Worm (Caenorhabditis elegans) whole organism, dauer: Measurements from ENCODE around the gene srg-60.

Experiments used
- unc-62 ChIP-seq: sonication (generic microtip); optimal IDR thresholded peaks from 2 replicates; lab custom pipeline; 2017; ENCODE audit warnings: missing biosample characterization, missing genetic modification reagents, missing genetic modification characterization

srg-60 gene

ce11 chrV:2722555-2722954 lies at the start of gene srg-60:
TSS of gene srg-60 (minus strand) at chrV:2722655.
- no peak for TF ChIP-seq unc-62 (GFP tag; lab: Kevin White, UChicago)

ce11 chrV:2771560-2771959 lies 49.1 kb upstream of the srg-60 start, which contains the start of gene srh-56:
TSS of gene srh-56 (plus strand) at chrV:2771860.
- no peak for TF ChIP-seq unc-62 (GFP tag; lab: Kevin White, UChicago)

ce11 chrV:2769754-2770153 lies 47.3 kb upstream of the srg-60 start, which contains the start of gene dhs-15:
TSS of gene dhs-15 (minus strand) at chrV:2769854.
- TF ChIP-seq unc-62 (GFP tag; lab: Kevin White, UChicago), result no peak

ce11 chrV:2767465-2767864 lies 45.0 kb upstream of the srg-60 start, which contains the start of gene R05D8.9:
TSS of gene R05D8.9 (minus strand) at chrV:2767565.
- no peak for TF ChIP-seq unc-62 (GFP tag; lab: Kevin White, UChicago)

ce11 chrV:2765052-2765451 lies 42.6 kb upstream of the srg-60 start, which contains the start of gene dhs-14:
TSS of gene dhs-14 (minus strand) at chrV:2765200.
- no peak for TF ChIP-seq unc-62 (GFP tag; lab: Kevin White, UChicago)

- TF ChIP-seq unc-62 (GFP tag; lab: Kevin White, UChicago), result no peak
Observed at ce11 chrV:2763105-2763504, 40.6 kb upstream of the srg-60 start, which contains the start of gene R05D8.7. TSS of gene R05D8.7 (minus strand) at chrV:2763208.

ce11 chrV:2761470-2761869 lies 39.0 kb upstream of the srg-60 start:
- TF ChIP-seq unc-62 (GFP tag; lab: Kevin White, UChicago), result no peak

- TF ChIP-seq unc-62 (GFP tag; lab: Kevin White, UChicago), result no peak
Observed at ce11 chrV:2759456-2759855, 37.0 kb upstream of the srg-60 start, which contains the start of gene srg-58. TSS of gene srg-58 (minus strand) at chrV:2759556.

- TF ChIP-seq unc-62 (GFP tag; lab: Kevin White, UChicago), result no peak
Observed at ce11 chrV:2758437-2758836, 36.0 kb upstream of the srg-60 start.

ce11 chrV:2757226-2757893 lies 34.9 kb upstream of the srg-60 start, which contains the start of gene srx-28:
TSS of gene srx-28 (minus strand) at chrV:2757276.
- no peak for TF ChIP-seq unc-62 (GFP tag; lab: Kevin White, UChicago)

- TF ChIP-seq unc-62 (GFP tag; lab: Kevin White, UChicago), result no peak
Observed at ce11 chrV:2753007-2753406, 30.6 kb upstream of the srg-60 start, which contains the start of gene srx-26. TSS of gene srx-26 (minus strand) at chrV:2753107.

ce11 chrV:2750006-2750405 lies 27.6 kb upstream of the srg-60 start, which contains the start of gene srx-24:
TSS of gene srx-24 (minus strand) at chrV:2750106.
- TF ChIP-seq unc-62 (GFP tag; lab: Kevin White, UChicago), result no peak

ce11 chrV:2746404-2746803 lies 23.9 kb upstream of the srg-60 start:
- no peak for TF ChIP-seq unc-62 (GFP tag; lab: Kevin White, UChicago)

- no peak for TF ChIP-seq unc-62 (GFP tag; lab: Kevin White, UChicago)
Observed at ce11 chrV:2742298-2742697, 19.8 kb upstream of the srg-60 start, which contains the start of gene srg-62. TSS of gene srg-62 (minus strand) at chrV:2742398.

- no peak for TF ChIP-seq unc-62 (GFP tag; lab: Kevin White, UChicago)
Observed at ce11 chrV:2740228-2740627, 17.8 kb upstream of the srg-60 start, which contains the start of gene srg-61. TSS of gene srg-61 (minus strand) at chrV:2740328.

ce11 chrV:2739607-2740006 lies 17.2 kb upstream of the srg-60 start:
- no peak for TF ChIP-seq unc-62 (GFP tag; lab: Kevin White, UChicago)

- no peak for TF ChIP-seq unc-62 (GFP tag; lab: Kevin White, UChicago)
Observed at ce11 chrV:2738174-2738573, 15.7 kb upstream of the srg-60 start, which contains the start of gene srg-56. TSS of gene srg-56 (minus strand) at chrV:2738274.
